Worm (Caenorhabditis elegans) whole organism, L4/young adult: ENCODE measurements around the gene srb-1.
"Not testable (repeated sequence)": the region's sequence is repeated elsewhere in the genome, so short reads cannot be mapped to it uniquely, and the experiment has no call there.

Source experiments
- W03F9.2 ChIP-seq: fragments of 150-350 bp; optimal IDR thresholded peaks from 2 replicates; lab custom pipeline; 2014; ENCODE audit warnings: missing biosample characterization, missing genetic modification characterization
- dao-5 ChIP-seq: sonication (generic microtip); optimal IDR thresholded peaks from 2 replicates; lab custom pipeline; 2016; ENCODE audit warnings: missing genotype, missing genetic modification characterization, moderate library complexity, missing compliant biosample characterization
- him-1 ChIP-seq: sonication (generic microtip); optimal IDR thresholded peaks from 2 replicates; lab custom pipeline; 2016; ENCODE audit warnings: missing genotype, missing genetic modification reagents, missing genetic modification characterization, missing compliant biosample characterization

Gene srb-1

DNA sequence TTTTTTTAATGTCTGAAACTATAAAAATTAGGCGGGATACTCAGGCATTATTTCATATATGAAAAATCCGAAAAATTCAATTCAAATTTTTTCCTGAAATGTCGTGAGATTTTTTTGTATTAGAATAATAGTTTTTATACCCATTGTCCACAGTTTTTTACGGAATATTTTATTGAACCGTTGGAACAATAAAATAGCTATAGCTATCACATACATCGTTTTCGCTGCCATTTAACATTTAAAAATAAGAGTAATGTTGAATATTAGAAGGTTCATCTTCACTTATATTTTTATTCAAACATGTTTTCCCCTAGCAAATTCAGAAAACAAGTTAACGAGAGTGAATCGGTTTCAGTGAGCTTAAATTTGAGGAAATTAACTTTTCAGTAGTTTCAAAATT is 778 bp upstream of the srb-1 start, which contains the start of gene C27D6.15:
C27D6.15 (plus strand) TSS at position 301 of the 400 bp plus-strand sequence.
- no peak for TF ChIP-seq dao-5 (tag; lab: Kevin White, UChicago)
- TF ChIP-seq him-1 (tag; lab: Kevin White, UChicago), result no peak
- no peak for TF ChIP-seq W03F9.2 (tag; lab: Kevin White, UChicago)

DNA sequence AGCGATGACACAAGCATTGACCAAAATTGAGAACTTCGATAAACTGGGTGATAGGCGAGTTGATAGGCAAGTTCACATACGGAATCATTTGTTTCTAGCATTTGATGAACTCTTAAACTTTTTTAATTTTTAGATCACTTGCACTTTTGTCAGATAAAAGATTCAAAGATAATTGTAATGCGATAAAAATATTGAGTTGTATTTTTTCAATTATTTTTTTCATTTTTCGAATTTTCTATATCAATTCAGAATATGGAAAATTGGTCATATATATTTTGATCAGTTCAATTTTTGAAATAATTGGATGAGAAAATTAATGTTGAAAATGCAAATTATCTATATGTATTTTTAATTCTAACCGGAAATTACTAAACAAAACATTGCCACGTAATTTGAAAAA is 4.1 kb downstream of the srb-1 start, which contains the start of gene srb-3:
srb-3 (minus strand) TSS at position 101 of the 400 bp plus-strand sequence.
- TF ChIP-seq W03F9.2 (tag; lab: Kevin White, UChicago) (no peak), him-1 (tag; lab: Kevin White, UChicago) (no peak), dao-5 (tag; lab: Kevin White, UChicago) (no peak)

- TF ChIP-seq W03F9.2 (tag; lab: Kevin White, UChicago), result no peak
- no peak for TF ChIP-seq him-1 (tag; lab: Kevin White, UChicago)
- TF ChIP-seq dao-5 (tag; lab: Kevin White, UChicago), result no peak
Observed at ce11 chrII:5163283-5163682, 7.5 kb downstream of the srb-1 start, which contains the start of gene srb-5. srb-5 (minus strand) TSS chrII:5163383.

ce11 chrII:5161102-5161501 is 9.7 kb downstream of the srb-1 start, which contains the start of gene C27D6.11:
C27D6.11 (minus strand) TSS chrII:5161202.
- no peak for TF ChIP-seq W03F9.2 (tag; lab: Kevin White, UChicago)
- no peak for TF ChIP-seq him-1 (tag; lab: Kevin White, UChicago)

- TF ChIP-seq W03F9.2, him-1, dao-5 (tag; lab: Kevin White, UChicago): not testable (repeated sequence)
Observed at ce11 chrII:5158774-5159173, 12.1 kb downstream of the srb-1 start, which contains the start of gene F58A6.9. F58A6.9 (minus strand) TSS chrII:5158874.

DNA sequence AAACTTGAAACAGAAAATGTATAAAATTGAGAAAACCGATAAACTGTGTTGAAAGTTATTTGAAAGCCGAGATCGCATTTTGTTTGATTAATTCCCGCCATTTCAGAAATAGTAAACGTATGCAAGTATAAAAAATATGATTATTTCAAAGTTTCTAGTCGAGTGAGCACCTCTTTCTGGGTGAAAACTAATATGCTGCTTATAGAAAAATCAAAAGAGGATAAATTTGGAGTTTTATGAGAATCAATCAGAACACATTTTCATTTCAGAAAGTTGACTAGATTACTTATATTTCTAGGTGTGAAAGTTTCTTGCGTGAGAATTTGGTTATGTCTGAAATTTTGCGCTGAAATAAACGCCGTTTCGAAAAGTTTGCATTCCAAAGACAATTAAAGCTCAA is 13.3 kb downstream of the srb-1 start, which contains the start of gene srb-13:
srb-13 (minus strand) TSS at position 101 of the 400 bp plus-strand sequence.
- TF ChIP-seq W03F9.2 (tag; lab: Kevin White, UChicago) (no peak), him-1 (tag; lab: Kevin White, UChicago) (no peak), dao-5 (tag; lab: Kevin White, UChicago) (no peak)

ce11 chrII:5156983-5157382 is 13.8 kb downstream of the srb-1 start, which contains the start of gene msp-45:
msp-45 (minus strand) TSS chrII:5157083.
- TF ChIP-seq dao-5 (tag; lab: Kevin White, UChicago) (no peak), W03F9.2 (tag; lab: Kevin White, UChicago) (no peak), him-1 (tag; lab: Kevin White, UChicago) (no peak)

ce11 chrII:5154540-5154939 is 16.3 kb downstream of the srb-1 start, which contains the start of gene srb-12:
srb-12 (minus strand) TSS chrII:5154640.
- TF ChIP-seq dao-5 (tag; lab: Kevin White, UChicago) (no peak), W03F9.2 (tag; lab: Kevin White, UChicago) (no peak)

DNA sequence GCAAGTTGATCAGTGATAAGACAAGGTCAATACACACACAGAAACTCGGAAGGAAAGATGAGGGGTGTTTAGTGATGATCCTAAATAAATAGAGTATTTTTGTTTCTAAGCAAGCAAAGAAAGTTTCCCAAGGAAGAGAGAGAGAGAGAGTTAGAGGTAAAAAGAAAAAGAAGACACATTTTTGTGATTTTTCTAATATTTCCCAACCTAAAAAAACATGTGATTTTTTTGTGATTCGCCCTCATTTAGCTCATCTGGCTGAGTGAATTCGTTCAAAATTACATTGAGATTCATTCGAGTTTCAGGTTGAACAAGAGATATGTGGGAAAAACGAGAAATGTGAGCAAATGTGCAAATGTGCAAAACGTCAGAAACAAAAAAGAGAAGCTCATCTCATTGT is 20.0 kb downstream of the srb-1 start, which contains the start of gene srb-16:
srb-16 (minus strand) TSS at position 101 of the 400 bp plus-strand sequence.
- no peak for TF ChIP-seq W03F9.2 (tag; lab: Kevin White, UChicago)
- no peak for TF ChIP-seq him-1 (tag; lab: Kevin White, UChicago)
- TF ChIP-seq dao-5 (tag; lab: Kevin White, UChicago), result no peak

DNA sequence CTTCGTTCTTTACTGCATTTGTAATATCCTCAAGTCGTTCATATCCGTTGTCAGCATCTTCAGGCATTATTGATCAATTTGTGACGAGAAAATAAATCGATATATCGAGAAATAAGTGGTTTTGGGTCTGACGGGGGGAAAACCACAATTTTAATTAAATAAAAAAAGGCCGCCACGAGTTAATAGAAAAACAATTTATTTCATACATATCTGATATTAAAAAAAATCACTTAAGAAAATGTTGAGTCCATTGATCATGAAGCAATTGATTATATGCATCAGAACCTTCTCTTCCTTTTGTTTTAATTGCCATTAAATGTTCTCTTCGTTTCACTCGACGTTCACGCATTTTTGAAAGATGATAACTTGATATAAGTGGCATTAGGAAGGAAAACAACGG is 22.5 kb downstream of the srb-1 start, which contains the start of gene F58A6.5:
F58A6.5 (minus strand) TSS at position 101 of the 400 bp plus-strand sequence.
- TF ChIP-seq him-1 (tag; lab: Kevin White, UChicago), result no peak
- no peak for TF ChIP-seq W03F9.2 (tag; lab: Kevin White, UChicago)
- TF ChIP-seq dao-5 (tag; lab: Kevin White, UChicago), result no peak

ce11 chrII:5142619-5143018 is 28.2 kb downstream of the srb-1 start, which contains the start of gene F58A6.1:
F58A6.1 (plus strand) TSS chrII:5142919.
- TF ChIP-seq him-1 (tag; lab: Kevin White, UChicago) (no peak), dao-5 (tag; lab: Kevin White, UChicago) (no peak), W03F9.2 (tag; lab: Kevin White, UChicago) (no peak)

DNA sequence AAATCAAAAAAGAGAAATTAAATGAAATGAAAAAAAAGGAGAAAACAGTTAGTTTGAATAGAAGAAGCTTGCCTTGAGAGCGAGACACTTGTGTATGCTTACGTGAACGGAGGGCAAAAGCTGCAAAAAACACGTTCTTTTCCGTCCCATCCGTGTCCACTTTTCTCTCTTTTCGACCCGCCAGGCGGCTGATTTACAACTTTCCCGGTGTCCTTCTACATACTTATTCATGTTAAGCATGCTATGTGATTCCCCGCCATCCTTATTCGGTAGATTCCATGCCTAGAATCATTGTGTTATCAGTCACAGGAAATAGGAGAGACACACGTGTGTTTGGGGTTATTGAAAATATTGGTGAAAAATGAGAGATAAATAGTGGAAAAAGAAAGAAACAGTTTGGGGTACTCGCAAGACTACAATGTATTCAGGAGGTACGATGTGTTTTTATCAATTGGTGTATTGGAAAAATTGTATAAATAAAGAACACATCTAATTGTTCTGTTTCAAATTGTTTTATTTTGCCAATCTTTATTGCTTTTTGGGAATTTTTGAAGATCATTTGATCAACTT is 28.8 kb downstream of the srb-1 start, which contains the start of gene nas-29:
nas-29 (minus strand) TSS at position 92 of the 570 bp plus-strand sequence.
- peak; percentile 9 for TF ChIP-seq W03F9.2 (tag; lab: Kevin White, UChicago)
- TF ChIP-seq him-1 (tag; lab: Kevin White, UChicago), result no peak

DNA sequence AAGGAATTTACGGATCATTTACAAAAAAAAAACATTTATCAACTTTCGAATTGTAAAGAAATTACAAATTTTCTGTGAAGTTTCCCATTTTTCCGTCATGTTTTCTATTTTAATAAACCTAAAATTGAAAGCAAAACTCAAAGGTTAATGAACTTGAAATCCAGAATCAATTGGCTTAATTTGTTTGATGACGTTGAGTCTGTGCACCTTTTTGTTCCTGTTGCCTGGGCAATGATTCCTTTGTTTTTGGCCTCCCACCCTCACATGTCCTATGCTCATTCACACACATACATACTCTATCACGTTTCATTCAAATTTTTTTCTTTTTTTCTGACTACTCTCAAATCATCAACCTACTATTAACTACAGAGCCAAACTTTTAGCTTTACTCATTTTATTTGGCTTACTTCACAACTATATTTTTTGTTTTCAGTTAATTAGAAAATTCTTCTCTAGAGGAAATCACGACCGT is 34.5 kb downstream of the srb-1 start, which contains the start of gene F58A6.2:
F58A6.2 (plus strand) TSS at position 422 of the 472 bp plus-strand sequence.
- no peak for TF ChIP-seq him-1 (tag; lab: Kevin White, UChicago)
- TF ChIP-seq W03F9.2 (tag; lab: Kevin White, UChicago), result no peak
- no peak for TF ChIP-seq dao-5 (tag; lab: Kevin White, UChicago)
